Fruit fly (Drosophila melanogaster): ENCODE results near the gene CG14439.
A peak's percentile ranks its signal among the peaks of the same experiment; 100 is the strongest.

dm6 chrX:6791531-6791930, 44.2 kb downstream of the CG14439 start:
- TF ChIP-seq sage (GFP tag; optimal IDR thresholded peaks at IDR 0.05) (peak; percentile 22), Hnf4 (GFP tag; optimal IDR thresholded peaks at IDR 0.05) (no peak), N (GFP tag; optimal IDR thresholded peaks at IDR 0.05) (no peak), CrebA (GFP tag; optimal IDR thresholded peaks at IDR 0.05; ENCODE audit: borderline replicate concordance) (no peak), psq (GFP tag; optimal IDR thresholded peaks at IDR 0.05) (peak; percentile 54)
